Worm (Caenorhabditis elegans) whole organism, L3 larva: Measurements from ENCODE around the gene K02D10.8.

Experiments used
- R02D3.7 ChIP-seq: fragments of 150-350 bp; optimal IDR thresholded peaks from 2 replicates; lab custom pipeline; 2014; ENCODE audit warnings: missing biosample characterization, missing genetic modification characterization
- ZK546.5 ChIP-seq: sonication (generic microtip); optimal IDR thresholded peaks from 2 replicates; lab custom pipeline; 2017; ENCODE audit warnings: missing biosample characterization, missing genetic modification characterization
- aly-2 ChIP-seq: fragments of 150-350 bp; optimal IDR thresholded peaks from 2 replicates; lab custom pipeline; 2014; ENCODE audit warnings: missing biosample characterization, missing genetic modification characterization
- ama-1 ChIP-seq: fragments of 150-350 bp; optimal IDR thresholded peaks from 2 replicates; lab custom pipeline; 2018
- ceh-16 ChIP-seq: sonication (generic microtip); optimal IDR thresholded peaks from 2 replicates; lab custom pipeline; 2017; ENCODE audit warnings: missing biosample characterization, missing genetic modification characterization
- ceh-28 ChIP-seq: fragments of 150-350 bp; optimal IDR thresholded peaks from 2 replicates; lab custom pipeline; 2014; ENCODE audit warnings: missing biosample characterization, missing genetic modification reagents, missing genetic modification characterization
- ceh-82 ChIP-seq: fragments of 150-350 bp; optimal IDR thresholded peaks from 2 replicates; lab custom pipeline; 2014; ENCODE audit warnings: missing biosample characterization, missing genetic modification characterization
- ceh-9 ChIP-seq: sonication (generic microtip); optimal IDR thresholded peaks from 2 replicates; lab custom pipeline; 2018; ENCODE audit warnings: missing biosample characterization, missing genetic modification characterization
- daf-12 ChIP-seq: fragments of 150-350 bp; optimal IDR thresholded peaks from 2 replicates; lab custom pipeline; 2014; ENCODE audit warnings: missing biosample characterization, missing genetic modification reagents, missing genetic modification characterization
- egl-27 ChIP-seq: sonication (generic microtip); optimal IDR thresholded peaks from 4 replicates; lab custom pipeline; 2017; ENCODE audit warnings: missing biosample characterization, missing genetic modification reagents, missing genetic modification characterization
- egl-5 ChIP-seq: fragments of 150-350 bp; optimal IDR thresholded peaks from 2 replicates; lab custom pipeline; 2017; ENCODE audit warnings: missing biosample characterization, missing genetic modification reagents, missing genetic modification characterization, inconsistent platforms
- elt-1 ChIP-seq: fragments of 150-350 bp; optimal IDR thresholded peaks from 2 replicates; lab custom pipeline; 2014; ENCODE audit warnings: missing biosample characterization, missing genetic modification characterization
- elt-2 ChIP-seq: sonication (generic microtip); optimal IDR thresholded peaks from 2 replicates; lab custom pipeline; 2016; ENCODE audit warnings: missing genetic modification reagents, mild to moderate bottlenecking, missing genetic modification characterization, missing compliant biosample characterization
- elt-3 ChIP-seq, 3 experiments: fragments of 150-350 bp in 1 of 3; sonication (generic microtip) in 2 of 3; optimal IDR thresholded peaks; 2 replicates in 2 of 3; 4 replicates in 1 of 3; lab custom pipeline; 2014 to 2017; ENCODE audit warnings: missing biosample characterization in 3 of 3, missing genetic modification characterization in 3 of 3
- fkh-2 ChIP-seq: fragments of 150-350 bp; optimal IDR thresholded peaks from 2 replicates; lab custom pipeline; 2014; ENCODE audit warnings: missing biosample characterization, missing genetic modification reagents, missing genetic modification characterization
- fos-1 ChIP-seq: fragments of 150-350 bp; optimal IDR thresholded peaks from 2 replicates; lab custom pipeline; 2014; ENCODE audit warnings: missing biosample characterization, missing genetic modification characterization
- hmg-11 ChIP-seq: sonication (generic microtip); optimal IDR thresholded peaks from 2 replicates; lab custom pipeline; 2016; ENCODE audit warnings: missing genetic modification characterization, missing compliant biosample characterization
- jun-1 ChIP-seq: fragments of 150-350 bp; optimal IDR thresholded peaks from 2 replicates; lab custom pipeline; 2014; ENCODE audit warnings: missing biosample characterization, missing genetic modification reagents, missing genetic modification characterization
- lin-15B ChIP-seq: fragments of 150-350 bp; optimal IDR thresholded peaks from 2 replicates; lab custom pipeline; 2014; ENCODE audit warnings: missing biosample characterization, missing genetic modification characterization
- lin-39 ChIP-seq: fragments of 150-350 bp; optimal IDR thresholded peaks from 2 replicates; lab custom pipeline; 2018; ENCODE audit warnings: missing biosample characterization, missing genetic modification reagents, missing genetic modification characterization
- lsy-12 ChIP-seq: sonication (generic microtip); optimal IDR thresholded peaks from 2 replicates; lab custom pipeline; 2016; ENCODE audit warnings: mild to moderate bottlenecking, missing genetic modification characterization, missing compliant biosample characterization
- mdl-1 ChIP-seq: fragments of 150-350 bp; optimal IDR thresholded peaks from 2 replicates; lab custom pipeline; 2014; ENCODE audit warnings: missing biosample characterization, missing genetic modification characterization
- nfya-1 ChIP-seq: sonication (generic microtip); optimal IDR thresholded peaks from 2 replicates; lab custom pipeline; 2017; ENCODE audit warnings: missing genetic modification characterization, mild to moderate bottlenecking, missing compliant biosample characterization, antibody characterized with exemption, moderate library complexity; ENCODE audit not compliant: insufficient read depth
- nhr-12 ChIP-seq: fragments of 150-350 bp; optimal IDR thresholded peaks from 2 replicates; lab custom pipeline; 2014; ENCODE audit warnings: missing biosample characterization, missing genetic modification characterization
- nhr-23 ChIP-seq: fragments of 150-350 bp; optimal IDR thresholded peaks from 2 replicates; lab custom pipeline; 2014; ENCODE audit warnings: missing biosample characterization, missing genetic modification reagents, missing genetic modification characterization
- nhr-25 ChIP-seq: sonication (generic microtip); optimal IDR thresholded peaks from 2 replicates; lab custom pipeline; 2017; ENCODE audit warnings: missing biosample characterization, missing genetic modification characterization
- nhr-28 ChIP-seq: fragments of 150-350 bp; optimal IDR thresholded peaks from 2 replicates; lab custom pipeline; 2014; ENCODE audit warnings: missing biosample characterization, missing genetic modification characterization
- nhr-43 ChIP-seq: sonication (generic microtip); optimal IDR thresholded peaks from 2 replicates; lab custom pipeline; 2016; ENCODE audit warnings: mild to moderate bottlenecking, missing genetic modification characterization, missing compliant biosample characterization; ENCODE audit not compliant: poor library complexity, severe bottlenecking
- nhr-67 ChIP-seq: fragments of 150-350 bp; optimal IDR thresholded peaks from 2 replicates; lab custom pipeline; 2014; ENCODE audit warnings: missing biosample characterization, missing genetic modification characterization
- nhr-76 ChIP-seq: fragments of 150-350 bp; sonication (generic microtip); optimal IDR thresholded peaks from 5 replicates; lab custom pipeline; 2014; ENCODE audit warnings: missing biosample characterization, missing genetic modification characterization
- nhr-77 ChIP-seq: fragments of 150-350 bp; optimal IDR thresholded peaks from 2 replicates; lab custom pipeline; 2014; ENCODE audit warnings: missing biosample characterization, missing genetic modification characterization
- pha-4 ChIP-seq: fragments of 150-350 bp; optimal IDR thresholded peaks from 2 replicates; lab custom pipeline; 2014; ENCODE audit warnings: missing biosample characterization, missing genetic modification reagents, missing genetic modification characterization
- pqm-1 ChIP-seq: fragments of 150-350 bp; optimal IDR thresholded peaks from 2 replicates; lab custom pipeline; 2017; ENCODE audit warnings: missing biosample characterization, missing genetic modification characterization, inconsistent platforms
- sea-2 ChIP-seq: fragments of 150-350 bp; sonication (generic microtip); optimal IDR thresholded peaks from 4 replicates; lab custom pipeline; 2014; ENCODE audit warnings: missing biosample characterization, missing genetic modification reagents, missing genetic modification characterization
- skn-1 ChIP-seq: fragments of 150-350 bp; optimal IDR thresholded peaks from 2 replicates; lab custom pipeline; 2014; ENCODE audit warnings: missing biosample characterization, missing genetic modification characterization
- snpc-4 ChIP-seq: fragments of 150-350 bp; optimal IDR thresholded peaks from 2 replicates; lab custom pipeline; 2014; ENCODE audit warnings: missing biosample characterization, missing genetic modification characterization
- tbx-2 ChIP-seq: sonication (generic microtip); optimal IDR thresholded peaks from 2 replicates; lab custom pipeline; 2016; ENCODE audit warnings: mild to moderate bottlenecking, missing genetic modification characterization, missing compliant biosample characterization
- unc-39 ChIP-seq: sonication (generic microtip); optimal IDR thresholded peaks from 4 replicates; lab custom pipeline; 2017; ENCODE audit warnings: missing biosample characterization, missing genetic modification characterization
- unc-62 ChIP-seq: fragments of 150-350 bp; sonication (generic microtip); optimal IDR thresholded peaks from 4 replicates; lab custom pipeline; 2014; ENCODE audit warnings: missing biosample characterization, missing genetic modification reagents, missing genetic modification characterization
- zag-1 ChIP-seq: fragments of 150-350 bp; optimal IDR thresholded peaks from 2 replicates; lab custom pipeline; 2014; ENCODE audit warnings: missing biosample characterization, missing genetic modification characterization
- ztf-11 ChIP-seq: fragments of 150-350 bp; optimal IDR thresholded peaks from 2 replicates; lab custom pipeline; 2014; ENCODE audit warnings: missing biosample characterization, missing genetic modification characterization
- ztf-4 ChIP-seq: fragments of 150-350 bp; optimal IDR thresholded peaks from 2 replicates; lab custom pipeline; 2014; ENCODE audit warnings: missing biosample characterization, missing genetic modification characterization

The K02D10.8 gene

ce11 chrIII:8786077-8786476 lies at the start of gene K02D10.8:
Gene K02D10.8, plus strand, starts transcription at chrIII:8786377.
- no peak for TF ChIP-seq unc-39
- TF ChIP-seq R02D3.7: no peak
- TF ChIP-seq pqm-1 (tag; lab: Kevin White, UChicago): no peak
- no peak for TF ChIP-seq zag-1 (tag; lab: Kevin White, UChicago)
- no peak for TF ChIP-seq ceh-28 (tag; lab: Kevin White, UChicago)
- TF ChIP-seq nfya-1: no peak
- no peak for TF ChIP-seq ceh-9 (tag; lab: Kevin White, UChicago)
- no peak for TF ChIP-seq nhr-43
- no peak for TF ChIP-seq skn-1 (tag; lab: Kevin White, UChicago)
- TF ChIP-seq, all 47 proteins: peak for 0

DNA sequence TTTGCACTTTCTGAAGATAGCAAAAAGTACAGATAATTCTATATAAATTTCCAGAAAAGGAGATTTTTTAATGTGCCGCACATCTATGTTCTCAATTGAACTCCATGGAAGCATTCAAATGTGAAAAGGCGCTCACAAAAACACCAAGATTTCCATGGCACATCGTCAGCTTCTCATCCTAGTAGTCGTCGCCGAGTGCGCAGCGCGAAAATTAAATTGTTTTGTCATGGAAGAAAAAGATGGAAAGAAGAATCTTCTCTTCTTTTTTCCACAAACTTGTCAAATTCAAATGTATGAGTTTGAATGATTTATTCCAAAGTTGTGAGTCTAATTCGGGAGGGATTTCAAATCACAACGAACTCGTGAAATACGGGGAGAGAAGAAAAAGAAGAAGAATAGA lies 48.8 kb upstream of the K02D10.8 start:
- no peak for TF ChIP-seq lin-39 (tag; lab: Kevin White, UChicago)

DNA sequence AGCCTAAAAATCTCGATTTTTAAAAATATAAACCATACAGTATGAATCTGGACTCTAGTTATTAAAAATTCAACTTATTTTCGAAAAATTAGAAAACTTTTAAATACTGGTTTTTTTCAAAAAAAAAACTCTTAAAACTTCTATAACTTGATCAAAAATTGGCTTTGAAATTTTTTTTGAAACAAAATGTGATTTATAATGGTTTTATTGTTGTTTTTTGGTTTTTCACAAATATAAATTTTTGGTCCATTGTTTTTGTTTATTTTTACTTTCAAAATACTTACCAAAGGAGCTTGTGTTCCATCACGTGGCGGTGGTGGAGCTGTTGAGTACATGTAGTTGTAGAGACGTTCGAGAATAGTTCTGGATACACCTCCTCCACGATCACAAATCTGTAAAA lies 47.9 kb upstream of the K02D10.8 start:
- TF ChIP-seq nhr-28 (no peak), ama-1 (lab: Kevin White, UChicago) (no peak), pqm-1 (tag; lab: Kevin White, UChicago) (no peak), daf-12 (tag; lab: Kevin White, UChicago) (no peak), lsy-12 (tag; lab: Kevin White, UChicago) (no peak), jun-1 (tag; lab: Kevin White, UChicago) (no peak), ceh-82 (tag; lab: Kevin White, UChicago) (no peak), ztf-4 (tag; lab: Kevin White, UChicago) (no peak), tbx-2 (no peak), zag-1 (tag; lab: Kevin White, UChicago) (no peak), ZK546.5 (tag; lab: Kevin White, UChicago) (no peak), nhr-43 (no peak), nhr-77 (no peak), lin-39 (tag; lab: Kevin White, UChicago) (no peak)

DNA sequence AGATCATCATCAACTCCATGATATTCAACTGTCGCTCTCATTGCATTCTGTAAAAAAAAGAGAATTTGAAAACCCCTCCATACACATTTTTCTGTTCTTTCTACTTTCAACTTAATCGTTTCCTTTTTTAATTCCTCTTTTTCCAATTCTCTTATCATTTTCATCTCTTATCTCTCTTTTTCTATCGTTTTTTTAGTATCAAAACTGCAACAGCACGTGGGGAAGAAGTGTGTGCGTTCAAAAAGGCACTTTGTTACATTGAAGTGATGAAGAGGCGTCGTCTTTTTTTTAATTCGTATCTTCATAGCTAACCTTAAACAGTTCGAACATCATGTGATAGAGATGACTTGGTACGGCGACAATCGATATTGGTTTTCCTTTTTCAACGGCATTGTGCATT lies 47.1 kb upstream of the K02D10.8 start:
- peak; percentile 28 for TF ChIP-seq nhr-25 (tag; lab: Kevin White, UChicago)
- TF ChIP-seq R02D3.7: no peak
- TF ChIP-seq mdl-1 (tag; lab: Kevin White, UChicago): peak; percentile 81
- TF ChIP-seq pha-4 (tag; lab: Kevin White, UChicago): peak; percentile 32
- peak; percentile 45 for TF ChIP-seq jun-1 (tag; lab: Kevin White, UChicago)
- TF ChIP-seq ama-1 (lab: Kevin White, UChicago): no peak
- no peak for TF ChIP-seq lin-39 (tag; lab: Kevin White, UChicago)
- TF ChIP-seq elt-2: peak; percentile 95
- peak; percentile 50 for TF ChIP-seq nhr-43
- peak; percentile 81 for TF ChIP-seq elt-1
- TF ChIP-seq elt-3 (tag; optimal IDR thresholded peaks at IDR 0.05; lab: Kevin White, UChicago): peak in 1 of 3 experiments; percentile 0
- TF ChIP-seq nhr-76 (tag; lab: Kevin White, UChicago): no peak
- TF ChIP-seq lin-15B (tag; lab: Kevin White, UChicago): no peak
- TF ChIP-seq nhr-23 (tag; lab: Kevin White, UChicago): peak; percentile 77
- TF ChIP-seq ceh-28 (tag; lab: Kevin White, UChicago): no peak
- peak; percentile 96 for TF ChIP-seq pqm-1 (tag; lab: Kevin White, UChicago)
- peak; percentile 3 for TF ChIP-seq nfya-1
- TF ChIP-seq snpc-4 (tag; lab: Kevin White, UChicago): peak; percentile 4

DNA sequence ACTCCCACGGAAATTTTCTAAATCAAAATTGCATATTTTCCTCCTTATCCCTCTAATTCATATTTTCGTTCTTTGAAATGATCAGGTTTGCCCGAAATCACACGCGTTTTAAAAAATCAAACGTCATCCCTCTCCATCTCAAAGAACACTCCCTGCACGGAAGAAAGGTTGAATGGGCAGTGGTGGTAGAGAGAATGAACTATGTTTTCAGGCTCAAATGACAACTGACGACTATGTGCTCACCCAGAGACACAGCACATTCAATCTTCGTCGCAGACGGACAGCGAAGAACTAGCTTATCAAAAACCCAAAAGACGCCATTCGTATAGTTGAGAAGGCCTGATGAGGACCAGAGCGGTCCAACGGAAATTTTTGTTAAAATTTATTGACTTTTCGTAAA lies 46.4 kb upstream of the K02D10.8 start:
- peak; percentile 46 for TF ChIP-seq nfya-1
- TF ChIP-seq hmg-11 (tag; lab: Kevin White, UChicago): no peak
- TF ChIP-seq egl-5: peak; percentile 26
- no peak for TF ChIP-seq unc-62
- TF ChIP-seq elt-1: no peak

DNA sequence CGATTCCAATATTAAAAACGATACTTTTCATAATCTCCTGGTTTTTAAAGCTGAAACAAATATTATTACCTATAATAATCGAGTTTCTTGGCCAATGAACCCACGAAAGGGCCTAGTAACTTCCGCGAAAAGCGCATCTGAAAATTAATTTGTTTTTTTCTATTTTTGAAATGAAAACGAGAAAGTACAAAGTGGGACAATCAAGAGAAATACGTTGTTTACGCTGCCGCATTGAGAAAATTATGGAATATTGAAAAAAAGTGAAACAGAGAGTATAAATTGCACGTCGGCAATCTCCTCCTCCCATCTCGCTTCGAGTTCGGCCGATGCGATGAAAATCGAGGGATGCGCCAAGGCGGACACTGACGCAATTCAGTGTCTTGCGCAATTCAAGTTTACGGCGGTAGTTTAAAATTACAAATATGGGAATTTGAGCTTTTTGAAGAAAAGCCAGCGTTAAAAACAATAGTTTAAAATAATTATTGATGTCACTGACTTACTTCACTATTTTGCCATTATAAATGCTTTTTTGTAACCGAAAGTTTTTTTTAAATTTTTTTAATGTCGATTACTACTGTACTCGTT lies 44.8 kb upstream of the K02D10.8 start, which contains the start of gene pdhk-2:
pdhk-2 (minus strand) TSS at position 137 of the 585 bp plus-strand sequence.
- TF ChIP-seq daf-12 (tag; lab: Kevin White, UChicago) (no peak), jun-1 (tag; lab: Kevin White, UChicago) (peak; percentile 88), ztf-11 (tag; lab: Kevin White, UChicago) (no peak), zag-1 (tag; lab: Kevin White, UChicago) (peak; percentile 10), nhr-43 (peak; percentile 96), ceh-16 (tag; lab: Kevin White, UChicago) (peak; percentile 32), aly-2 (tag; lab: Kevin White, UChicago) (peak; percentile 36), ceh-9 (tag; lab: Kevin White, UChicago) (no peak), skn-1 (tag; lab: Kevin White, UChicago) (peak; percentile 95), elt-1 (peak; percentile 72), fkh-2 (tag; lab: Kevin White, UChicago) (no peak), nhr-77 (peak; percentile 24), sea-2 (GFP tag; lab: Kevin White, UChicago) (no peak), elt-2 (peak; percentile 80), nhr-67 (tag; lab: Kevin White, UChicago) (no peak), lsy-12 (tag; lab: Kevin White, UChicago) (peak; percentile 91), fos-1 (no peak), nhr-12 (tag; lab: Kevin White, UChicago) (no peak), egl-27 (peak; percentile 63), nhr-23 (tag; lab: Kevin White, UChicago) (peak; percentile 94), lin-39 (tag; lab: Kevin White, UChicago) (peak; percentile 89)
